Fruit fly (Drosophila melanogaster) whole organism, embryonic: ENCODE measurements around the gene tral.

ENCODE experiments used
- Antp ChIP-seq: fragments of 200-800 bp; sonication (Bioruptor generic); optimal IDR thresholded peaks from 3 replicates; lab custom pipeline; 2016; ENCODE audit warnings: missing biosample characterization, missing genetic modification characterization
- Asciz ChIP-seq: fragments of 200-800 bp; sonication (Bioruptor generic); optimal IDR thresholded peaks from 2 replicates; lab custom pipeline; 2017; ENCODE audit warnings: missing biosample characterization, mild to moderate bottlenecking, missing genetic modification characterization, missing genetic modification reagents
- Atf-2 ChIP-seq: fragments of 200-800 bp; sonication (Bioruptor generic); optimal IDR thresholded peaks from 2 replicates; lab custom pipeline; 2016; ENCODE audit warnings: missing biosample characterization, missing genetic modification characterization
- CG10274 ChIP-seq: fragments of 200-800 bp; sonication (Bioruptor generic); optimal IDR thresholded peaks from 3 replicates; lab custom pipeline; 2017; ENCODE audit warnings: missing biosample characterization, mild to moderate bottlenecking, missing genetic modification characterization
- CG10565 ChIP-seq: fragments of 200-800 bp; sonication (Bioruptor generic); optimal IDR thresholded peaks from 3 replicates; lab custom pipeline; 2016; ENCODE audit warnings: missing biosample characterization, mild to moderate bottlenecking, missing genetic modification characterization
- CG11696 ChIP-seq: fragments of 200-800 bp; sonication (Bioruptor generic); IDR thresholded peaks from 2 replicates; pipeline ENCODE4 v1.3.6; 2022; ENCODE audit warnings: missing biosample characterization, missing genetic modification characterization
- CG12391 ChIP-seq: fragments of 200-800 bp; sonication (Bioruptor generic); optimal IDR thresholded peaks from 3 replicates; lab custom pipeline; 2018; ENCODE audit warnings: missing biosample characterization, mild to moderate bottlenecking, missing genetic modification characterization, moderate library complexity
- CG13775 ChIP-seq: fragments of 200-800 bp; sonication (Bioruptor generic); optimal IDR thresholded peaks from 3 replicates; lab custom pipeline; 2017; ENCODE audit warnings: missing biosample characterization, mild to moderate bottlenecking, missing genetic modification characterization
- CG14014 ChIP-seq: fragments of 200-800 bp; sonication (Bioruptor generic); IDR thresholded peaks from 2 replicates; pipeline ENCODE4 v1.3.6; 2022; ENCODE audit warnings: missing biosample characterization, missing genetic modification characterization
- CG14441 ChIP-seq: fragments of 200-800 bp; sonication (Bioruptor generic); IDR thresholded peaks from 2 replicates; pipeline ENCODE4 v1.3.6; 2022; ENCODE audit warnings: missing biosample characterization, missing genetic modification characterization
- CG15073 ChIP-seq: fragments of 200-800 bp; sonication (Bioruptor generic); optimal IDR thresholded peaks from 2 replicates; lab custom pipeline; 2016; ENCODE audit warnings: missing biosample characterization, missing genetic modification characterization
- CG15479 ChIP-seq: fragments of 200-800 bp; sonication (Bioruptor generic); optimal IDR thresholded peaks from 3 replicates; lab custom pipeline; 2019; ENCODE audit warnings: missing biosample characterization, mild to moderate bottlenecking, missing genetic modification characterization, moderate library complexity
- CG17802 ChIP-seq: fragments of 200-800 bp; sonication (Bioruptor generic); optimal IDR thresholded peaks from 2 replicates; lab custom pipeline; 2018; ENCODE audit warnings: missing biosample characterization, mild to moderate bottlenecking, missing genetic modification characterization, moderate library complexity
- CG1792 ChIP-seq: fragments of 200-800 bp; sonication (Bioruptor generic); optimal IDR thresholded peaks from 2 replicates; lab custom pipeline; 2016; ENCODE audit warnings: missing biosample characterization, missing genetic modification characterization
- CG2116 ChIP-seq: fragments of 200-800 bp; sonication (Bioruptor generic); optimal IDR thresholded peaks from 3 replicates; lab custom pipeline; 2018; ENCODE audit warnings: missing biosample characterization, mild to moderate bottlenecking, missing genetic modification characterization
- CG2129 ChIP-seq: fragments of 200-800 bp; sonication (Bioruptor generic); IDR thresholded peaks from 2 replicates; pipeline ENCODE4 v1.3.6; 2022; ENCODE audit warnings: missing biosample characterization, missing genetic modification characterization; ENCODE audit not compliant: partially characterized antibody
- CG31441 ChIP-seq: fragments of 200-800 bp; sonication (Bioruptor generic); IDR thresholded peaks from 2 replicates; pipeline ENCODE4 v1.3.6; 2022; ENCODE audit warnings: missing biosample characterization, missing genetic modification characterization
- CG7372 ChIP-seq: fragments of 200-800 bp; sonication (Bioruptor generic); IDR thresholded peaks from 2 replicates; pipeline ENCODE4 v1.3.6; 2022; ENCODE audit warnings: missing biosample characterization, missing genetic modification characterization
- CG8290 ChIP-seq, 3 experiments: fragments of 200-800 bp; sonication (Bioruptor generic); optimal IDR thresholded peaks; 2 replicates each; lab custom pipeline; 2016 to 2019; ENCODE audit warnings: missing biosample characterization in 3 of 3, missing genetic modification characterization in 3 of 3, mild to moderate bottlenecking in 2 of 3, moderate library complexity in 1 of 3
- CG8478 ChIP-seq: fragments of >200 bp; optimal IDR thresholded peaks from 2 replicates; lab custom pipeline; 2018
- CG9876 ChIP-seq: fragments of 200-800 bp; sonication (Bioruptor generic); optimal IDR thresholded peaks from 2 replicates; lab custom pipeline; 2016; ENCODE audit warnings: missing biosample characterization, missing genetic modification characterization
- CG9932 ChIP-seq: fragments of 200-800 bp; sonication (Bioruptor generic); IDR thresholded peaks from 2 replicates; pipeline ENCODE4 v1.3.6; 2022; ENCODE audit warnings: missing biosample characterization, missing genetic modification characterization
- CHES-1-like ChIP-seq: fragments of 200-800 bp; sonication (Bioruptor generic); optimal IDR thresholded peaks from 2 replicates; lab custom pipeline; 2016; ENCODE audit warnings: missing biosample characterization, missing genetic modification characterization
- Dek ChIP-seq: fragments of 200-800 bp; sonication (Bioruptor generic); optimal IDR thresholded peaks from 3 replicates; lab custom pipeline; 2019; ENCODE audit warnings: missing biosample characterization, mild to moderate bottlenecking, missing genetic modification characterization, moderate library complexity
- Dip3 ChIP-seq: fragments of 200-800 bp; sonication (Bioruptor generic); optimal IDR thresholded peaks from 3 replicates; lab custom pipeline; 2016; ENCODE audit warnings: missing biosample characterization, missing genetic modification characterization
- Dll ChIP-seq: fragments of 200-800 bp; sonication (Bioruptor generic); IDR thresholded peaks from 4 replicates; pipeline ENCODE4 v1.3.6; 2022; ENCODE audit warnings: missing biosample characterization, missing genetic modification characterization; ENCODE audit not compliant: partially characterized antibody
- ERR ChIP-seq: fragments of 200-800 bp; sonication (Bioruptor generic); optimal IDR thresholded peaks from 2 replicates; lab custom pipeline; 2016; ENCODE audit warnings: missing biosample characterization, missing genetic modification characterization
- Eip74EF ChIP-seq, 2 experiments: fragments of 200-800 bp in 1 of 2; fragments of >200 bp in 1 of 2; sonication (Bioruptor generic) in 1 of 2; optimal IDR thresholded peaks; 2 replicates each; lab custom pipeline; 2017 to 2019; ENCODE audit warnings: missing biosample characterization in 2 of 2, missing genetic modification characterization in 2 of 2, mild to moderate bottlenecking in 1 of 2, moderate library complexity in 1 of 2
- Hand ChIP-seq: fragments of 200-800 bp; sonication (Bioruptor generic); optimal IDR thresholded peaks from 2 replicates; lab custom pipeline; 2017; ENCODE audit warnings: mild to moderate bottlenecking, missing biosample characterization, missing genetic modification reagents, missing genetic modification characterization
- Hmr ChIP-seq: fragments of 200-800 bp; sonication (Bioruptor generic); optimal IDR thresholded peaks from 3 replicates; lab custom pipeline; 2017; ENCODE audit warnings: mild to moderate bottlenecking, missing biosample characterization, missing genetic modification reagents, missing genetic modification characterization
- Hmx ChIP-seq: fragments of 200-800 bp; sonication (Bioruptor generic); optimal IDR thresholded peaks from 2 replicates; lab custom pipeline; 2016; ENCODE audit warnings: missing biosample characterization, missing genetic modification characterization
- Hr39 ChIP-seq: fragments of >200 bp; optimal IDR thresholded peaks from 2 replicates; lab custom pipeline; 2017
- Sry-δ ChIP-seq: fragments of 200-800 bp; sonication (Bioruptor generic); optimal IDR thresholded peaks from 2 replicates; lab custom pipeline; 2016; ENCODE audit warnings: missing biosample characterization, missing genetic modification characterization
- chif ChIP-seq, 2 experiments: fragments of 200-800 bp; sonication (Bioruptor generic); optimal IDR thresholded peaks; 3 replicates each; lab custom pipeline; 2016; ENCODE audit warnings: missing biosample characterization in 2 of 2, missing genetic modification characterization in 2 of 2
- kah ChIP-seq: fragments of 200-800 bp; sonication (Bioruptor generic); optimal IDR thresholded peaks from 2 replicates; lab custom pipeline; 2018; ENCODE audit warnings: missing biosample characterization, mild to moderate bottlenecking, missing genetic modification characterization
- ken ChIP-seq: fragments of 200-800 bp; sonication (Bioruptor generic); IDR thresholded peaks from 3 replicates; pipeline ENCODE4 v1.3.6; 2022; ENCODE audit warnings: missing biosample characterization, missing genetic modification characterization
- nom ChIP-seq: fragments of 200-800 bp; sonication (Bioruptor generic); optimal IDR thresholded peaks from 2 replicates; lab custom pipeline; 2017; ENCODE audit warnings: missing biosample characterization, missing genetic modification characterization, mild to moderate bottlenecking, moderate library complexity, missing genetic modification reagents
- otp ChIP-seq: fragments of 200-800 bp; sonication (Bioruptor generic); IDR thresholded peaks from 3 replicates; pipeline ENCODE4, ENCODE4 v1.3.6; 2022; ENCODE audit warnings: missing biosample characterization, missing genetic modification characterization
- pnt ChIP-seq: fragments of 200-800 bp; sonication (Bioruptor generic); optimal IDR thresholded peaks from 3 replicates; lab custom pipeline; 2016; ENCODE audit warnings: missing biosample characterization, missing genetic modification characterization
- pzg ChIP-seq: fragments of 200-800 bp; sonication (Bioruptor generic); optimal IDR thresholded peaks from 3 replicates; lab custom pipeline; 2018; ENCODE audit warnings: missing biosample characterization, mild to moderate bottlenecking, missing genetic modification characterization, moderate library complexity
- salm ChIP-seq: fragments of 200-800 bp; sonication (Bioruptor generic); optimal IDR thresholded peaks from 2 replicates; lab custom pipeline; 2018; ENCODE audit warnings: missing biosample characterization, mild to moderate bottlenecking, missing genetic modification characterization
- scrt ChIP-seq: fragments of 200-800 bp; sonication (Bioruptor generic); optimal IDR thresholded peaks from 2 replicates; lab custom pipeline; 2018; ENCODE audit warnings: missing biosample characterization, mild to moderate bottlenecking, missing genetic modification characterization, moderate library complexity
- seq ChIP-seq: fragments of 200-800 bp; sonication (Bioruptor generic); IDR thresholded peaks from 2 replicates; pipeline ENCODE4 v1.3.6; 2022; ENCODE audit warnings: missing biosample characterization, missing genetic modification characterization
- sima ChIP-seq: fragments of 200-800 bp; sonication (Bioruptor generic); optimal IDR thresholded peaks from 2 replicates; lab custom pipeline; 2016; ENCODE audit warnings: missing biosample characterization, missing genetic modification characterization
- sisA ChIP-seq: fragments of 200-800 bp; sonication (Bioruptor generic); IDR thresholded peaks from 2 replicates; pipeline ENCODE4 v1.3.6; 2022; ENCODE audit warnings: missing biosample characterization, missing genetic modification characterization
- slp2 ChIP-seq: fragments of 200-800 bp; sonication (Bioruptor generic); optimal IDR thresholded peaks from 2 replicates; lab custom pipeline; 2016; ENCODE audit warnings: missing biosample characterization, missing genetic modification characterization
- sqz ChIP-seq: fragments of 200-800 bp; sonication (Bioruptor generic); optimal IDR thresholded peaks from 3 replicates; lab custom pipeline; 2018; ENCODE audit warnings: missing biosample characterization, mild to moderate bottlenecking, missing genetic modification characterization
- tap ChIP-seq: fragments of 200-800 bp; optimal IDR thresholded peaks from 3 replicates; lab custom pipeline; 2019; ENCODE audit warnings: missing biosample characterization, mild to moderate bottlenecking, missing genetic modification characterization, moderate library complexity
- tin ChIP-seq: fragments of 200-800 bp; sonication (Bioruptor generic); optimal IDR thresholded peaks from 3 replicates; lab custom pipeline; 2016; ENCODE audit warnings: missing biosample characterization, missing genetic modification characterization
- wdn ChIP-seq: fragments of 200-800 bp; sonication (Bioruptor generic); IDR thresholded peaks from 2 replicates; pipeline ENCODE4 v1.3.6; 2022; ENCODE audit warnings: missing biosample characterization, missing genetic modification characterization
- z ChIP-seq: fragments of 200-800 bp; sonication (Bioruptor generic); IDR thresholded peaks from 3 replicates; pipeline ENCODE4 v1.3.6; 2022; ENCODE audit warnings: missing biosample characterization, missing genetic modification characterization

Gene tral

DNA sequence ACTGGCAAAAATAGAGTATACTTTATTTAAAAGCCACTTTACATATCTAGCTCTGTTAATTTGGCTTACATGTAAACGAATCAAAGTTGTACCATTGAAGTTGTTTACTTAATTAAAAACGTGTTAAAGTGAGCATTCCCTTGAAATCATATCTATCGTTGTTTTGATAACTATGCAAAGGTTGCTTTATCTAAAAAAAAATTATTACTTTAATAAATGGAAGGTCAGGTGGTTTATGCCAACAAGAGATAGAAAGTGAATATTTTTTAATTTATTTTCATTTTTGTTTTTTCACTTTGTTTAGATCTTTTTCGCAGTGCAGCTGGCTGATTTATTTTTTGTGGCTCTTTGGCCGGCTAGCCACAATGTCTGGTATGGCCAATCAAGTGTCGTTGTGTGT is 31.9 kb upstream of the tral start (continued):
- no peak for TF ChIP-seq CG17802 (tag; lab: Kevin White, UChicago)
- TF ChIP-seq CG14014, result peak; percentile 71
- TF ChIP-seq tin (GFP tag; lab: Kevin White, UChicago), result peak; percentile 51
- TF ChIP-seq slp2 (GFP tag; lab: Kevin White, UChicago), result peak; percentile 27
- peak; percentile 19 for TF ChIP-seq Sry-δ (GFP tag; lab: Kevin White, UChicago)
- peak; percentile 41 for TF ChIP-seq Hmx (GFP tag; lab: Kevin White, UChicago)
- TF ChIP-seq seq (GFP tag; lab: Robert Waterston, UW), result peak; percentile 61
- TF ChIP-seq chif (GFP tag; optimal IDR thresholded peaks at IDR 0.05; lab: Kevin White, UChicago), result peak; percentile 47 to 65
- TF ChIP-seq Dek, result peak; percentile 63
- TF ChIP-seq CG8478 (lab: Kevin White, UChicago), result no peak
- no peak for TF ChIP-seq Hr39
- peak; percentile 46 for TF ChIP-seq scrt (GFP tag; lab: Kevin White, UChicago)
- peak; percentile 52; the same call in 1 of the 2 replicates for TF ChIP-seq CG11696 (GFP tag; lab: Robert Waterston, UW)
- no peak for TF ChIP-seq CG10565 (GFP tag; lab: Kevin White, UChicago)
- TF ChIP-seq ERR (GFP tag; lab: Kevin White, UChicago), result no peak
- TF ChIP-seq CG2116 (GFP tag; lab: Kevin White, UChicago), result peak; percentile 30
- peak; percentile 51 for TF ChIP-seq kah (GFP tag; lab: Kevin White, UChicago)
- TF ChIP-seq CG31441 (GFP tag; lab: Robert Waterston, UW), result peak; percentile 90
- peak; percentile 81 for TF ChIP-seq CG12391 (tag; lab: Kevin White, UChicago)
- TF ChIP-seq CG14441 (GFP tag; lab: Robert Waterston, UW), result peak; percentile 60
- peak; percentile 74 for TF ChIP-seq sisA
- TF ChIP-seq wdn (GFP tag; lab: Robert Waterston, UW), result peak; percentile 22; the same call in 1 of the 2 replicates
- TF ChIP-seq salm (tag; lab: Kevin White, UChicago), result peak; percentile 36
- TF ChIP-seq pnt (GFP tag; lab: Kevin White, UChicago), result peak; percentile 32
- TF ChIP-seq Asciz, result peak; percentile 84
- TF ChIP-seq CG10274 (GFP tag; lab: Kevin White, UChicago), result peak; percentile 28
- peak; percentile 5 for TF ChIP-seq Hand (GFP tag; lab: Kevin White, UChicago)
- TF ChIP-seq sqz (GFP tag; lab: Kevin White, UChicago), result peak; percentile 79
- peak; percentile 16 for TF ChIP-seq tap (tag; lab: Kevin White, UChicago)
- TF ChIP-seq otp (GFP tag; lab: Robert Waterston, UW), result no peak
- peak; percentile 60 for TF ChIP-seq Hmr
- TF ChIP-seq CG9932, result no peak
- TF ChIP-seq pzg, result no peak
- peak; percentile 27; the same call in 1 of the 3 replicates for TF ChIP-seq ken (GFP tag; lab: Robert Waterston, UW)
- TF ChIP-seq CG15479 (GFP tag; lab: Kevin White, UChicago), result no peak
- no peak for TF ChIP-seq Dll (GFP tag; lab: Robert Waterston, UW)
- peak; percentile 23 for TF ChIP-seq Antp (GFP tag; lab: Kevin White, UChicago)
- TF ChIP-seq Eip74EF (GFP tag; optimal IDR thresholded peaks at IDR 0.05; lab: Kevin White, UChicago), result peak in 1 of 2 experiments; percentile 63
- peak; percentile 14 for TF ChIP-seq Dip3
- TF ChIP-seq CG13775 (GFP tag; lab: Kevin White, UChicago), result peak; percentile 70
- TF ChIP-seq CHES-1-like (GFP tag; lab: Kevin White, UChicago), result no peak
- no peak for TF ChIP-seq CG15073 (GFP tag; lab: Kevin White, UChicago)
- TF ChIP-seq CG1792 (GFP tag; lab: Kevin White, UChicago), result peak; percentile 44
- no peak for TF ChIP-seq CG2129 (GFP tag; lab: Robert Waterston, UW)
- TF ChIP-seq z, result no peak
- TF ChIP-seq CG9876 (GFP tag; lab: Kevin White, UChicago), result no peak
- no peak for TF ChIP-seq CG8290 (GFP tag; optimal IDR thresholded peaks at IDR 0.05; lab: Kevin White, UChicago)
- TF ChIP-seq CG8290 (tag; optimal IDR thresholded peaks at IDR 0.05; lab: Kevin White, UChicago), result no peak
- TF ChIP-seq CG7372 (GFP tag; lab: Robert Waterston, UW), result peak; percentile 41
- no peak for TF ChIP-seq nom
- TF ChIP-seq sima, result no peak
- TF ChIP-seq Atf-2 (GFP tag; lab: Kevin White, UChicago), result peak; percentile 51
